Fruit fly (Drosophila melanogaster) whole organism, wandering third instar larva: ENCODE data around the gene CG4332.

Experiments
- Abd-B ChIP-seq: fragments of >200 bp; optimal IDR thresholded peaks from 2 replicates; lab custom pipeline; 2017; ENCODE audit warnings: missing biosample characterization, missing genetic modification characterization
- CG32264 ChIP-seq: fragments of 200-800 bp; sonication (Bioruptor generic); optimal IDR thresholded peaks from 2 replicates; lab custom pipeline; 2016; ENCODE audit warnings: missing biosample characterization, missing genetic modification characterization
- CG9705 ChIP-seq: fragments of 200-800 bp; sonication (Bioruptor generic); optimal IDR thresholded peaks from 2 replicates; lab custom pipeline; 2018; ENCODE audit warnings: missing biosample characterization, mild to moderate bottlenecking, missing genetic modification characterization
- CrebA ChIP-seq: fragments of 200-800 bp; sonication (Bioruptor generic); optimal IDR thresholded peaks from 2 replicates; lab custom pipeline; 2016; ENCODE audit warnings: missing biosample characterization, mild to moderate bottlenecking, missing genetic modification characterization, borderline replicate concordance
- Dfd ChIP-seq: fragments of >200 bp; optimal IDR thresholded peaks from 2 replicates; lab custom pipeline; 2017; ENCODE audit warnings: missing biosample characterization, missing genetic modification characterization
- Dif ChIP-seq: fragments of 200-275, 200-300 bp; sonication (Bioruptor generic); optimal IDR thresholded peaks from 2 replicates; lab custom pipeline; 2018; ENCODE audit warnings: missing biosample characterization, missing genetic modification characterization; ENCODE audit not compliant: partially characterized antibody
- GATAd ChIP-seq: sonication (Bioruptor generic); optimal IDR thresholded peaks from 2 replicates; lab custom pipeline; 2016; ENCODE audit warnings: missing biosample characterization, missing genetic modification characterization
- HLH106 ChIP-seq: fragments of 200-800 bp; optimal IDR thresholded peaks from 3 replicates; lab custom pipeline; 2019; ENCODE audit warnings: missing biosample characterization, mild to moderate bottlenecking, missing genetic modification characterization, moderate library complexity
- Hnf4 ChIP-seq: fragments of 200-800 bp; sonication (Bioruptor generic); optimal IDR thresholded peaks from 2 replicates; lab custom pipeline; 2016; ENCODE audit warnings: missing biosample characterization, mild to moderate bottlenecking, missing genetic modification characterization
- Hr78 ChIP-seq: fragments of >200 bp; optimal IDR thresholded peaks from 2 replicates; lab custom pipeline; 2017; ENCODE audit warnings: missing biosample characterization, missing genetic modification characterization
- Hr83 ChIP-seq: fragments of 200-300 bp; sonication (Bioruptor generic); optimal IDR thresholded peaks from 2 replicates; lab custom pipeline; 2016; ENCODE audit warnings: missing biosample characterization, mild to moderate bottlenecking, missing genetic modification characterization, moderate library complexity; ENCODE audit not compliant: poor library complexity, severe bottlenecking
- Jra ChIP-seq: sonication (Bioruptor generic); optimal IDR thresholded peaks from 2 replicates; lab custom pipeline; 2016; ENCODE audit warnings: missing biosample characterization, missing genetic modification characterization
- Mio ChIP-seq: sonication (Bioruptor generic); optimal IDR thresholded peaks from 2 replicates; lab custom pipeline; 2016; ENCODE audit warnings: missing biosample characterization, missing genetic modification characterization
- Myc ChIP-seq: fragments of >200 bp; optimal IDR thresholded peaks from 2 replicates; lab custom pipeline; 2017
- N ChIP-seq: fragments of >200 bp; optimal IDR thresholded peaks from 2 replicates; lab custom pipeline; 2018; ENCODE audit warnings: missing biosample characterization, missing external identifiers, missing genetic modification characterization
- OdsH ChIP-seq: fragments of 200-800 bp; sonication (Bioruptor generic); optimal IDR thresholded peaks from 2 replicates; lab custom pipeline; 2016; ENCODE audit warnings: missing biosample characterization, mild to moderate bottlenecking, missing genetic modification characterization
- Rel ChIP-seq, 2 experiments: fragments of 200-800 bp; sonication (Bioruptor generic) in 1 of 2; optimal IDR thresholded peaks; 2 replicates in 1 of 2; 3 replicates in 1 of 2; lab custom pipeline; 2016 to 2019; ENCODE audit warnings: mild to moderate bottlenecking in 2 of 2, missing biosample characterization in 2 of 2, missing genetic modification characterization in 2 of 2, moderate library complexity in 1 of 2
- Sp1 ChIP-seq: fragments of 200-800 bp; sonication (Bioruptor generic); optimal IDR thresholded peaks from 3 replicates; lab custom pipeline; 2019; ENCODE audit warnings: missing biosample characterization, mild to moderate bottlenecking, missing genetic modification characterization, moderate library complexity
- Vsx2 ChIP-seq: fragments of 200-300, 225-300 bp; sonication (Bioruptor generic); optimal IDR thresholded peaks from 2 replicates; lab custom pipeline; 2018; ENCODE audit warnings: missing biosample characterization, missing genetic modification characterization; ENCODE audit not compliant: partially characterized antibody
- br ChIP-seq: fragments of 200-800 bp; sonication (Bioruptor generic); optimal IDR thresholded peaks from 2 replicates; lab custom pipeline; 2016; ENCODE audit warnings: missing biosample characterization, missing genetic modification characterization
- brk ChIP-seq: fragments of 200-800 bp; sonication (Bioruptor generic); optimal IDR thresholded peaks from 2 replicates; lab custom pipeline; 2016; ENCODE audit warnings: missing biosample characterization, mild to moderate bottlenecking, missing genetic modification characterization
- dl ChIP-seq, 2 experiments: fragments of 175-275, 200-275 bp in 1 of 2; fragments of 200-275 bp in 1 of 2; sonication (Bioruptor generic); optimal IDR thresholded peaks; lab custom pipeline; 2018; ENCODE audit warnings: mild to moderate bottlenecking in 2 of 2, missing biosample characterization in 2 of 2, missing genetic modification characterization in 2 of 2, moderate library complexity in 2 of 2; ENCODE audit not compliant: partially characterized antibody in 2 of 2, insufficient read depth in 1 of 2
- dmrt93B ChIP-seq: fragments of 200-800 bp; sonication (Bioruptor generic); optimal IDR thresholded peaks from 2 replicates; lab custom pipeline; 2018; ENCODE audit warnings: missing biosample characterization, mild to moderate bottlenecking, missing genetic modification characterization
- dsf ChIP-seq: sonication (Bioruptor generic); optimal IDR thresholded peaks from 2 replicates; lab custom pipeline; 2016; ENCODE audit warnings: missing biosample characterization, missing genetic modification characterization, borderline replicate concordance
- ey ChIP-seq: fragments of 200-800 bp; sonication (Bioruptor generic); optimal IDR thresholded peaks from 2 replicates; lab custom pipeline; 2016; ENCODE audit warnings: missing biosample characterization, missing genetic modification characterization
- foxo ChIP-seq, 2 experiments: fragments of 200-800 bp; sonication (Bioruptor generic); optimal IDR thresholded peaks; 2 replicates in 1 of 2; 3 replicates in 1 of 2; lab custom pipeline; 2016 to 2017; ENCODE audit warnings: missing biosample characterization in 2 of 2, missing genetic modification characterization in 2 of 2
- fru ChIP-seq: fragments of 200-800 bp; sonication (Bioruptor generic); optimal IDR thresholded peaks from 3 replicates; lab custom pipeline; 2016; ENCODE audit warnings: missing biosample characterization, mild to moderate bottlenecking, missing genetic modification characterization
- h ChIP-seq: fragments of 200-800 bp; sonication (Bioruptor generic); optimal IDR thresholded peaks from 3 replicates; lab custom pipeline; 2016; ENCODE audit warnings: missing biosample characterization, mild to moderate bottlenecking, missing genetic modification characterization
- jim ChIP-seq: fragments of 175-275, 200-325 bp; sonication (Bioruptor generic); optimal IDR thresholded peaks from 2 replicates; lab custom pipeline; 2016; ENCODE audit warnings: missing biosample characterization, mild to moderate bottlenecking, missing genetic modification characterization
- lola ChIP-seq: fragments of >200 bp; optimal IDR thresholded peaks from 2 replicates; lab custom pipeline; 2017; ENCODE audit warnings: missing biosample characterization, missing genetic modification characterization
- pan ChIP-seq: fragments of >200 bp; optimal IDR thresholded peaks from 2 replicates; lab custom pipeline; 2017
- psq ChIP-seq: fragments of 200-800 bp; sonication (Bioruptor generic); optimal IDR thresholded peaks from 3 replicates; lab custom pipeline; 2017; ENCODE audit warnings: missing biosample characterization, mild to moderate bottlenecking, missing genetic modification characterization, moderate library complexity
- rgr ChIP-seq: fragments of 200-800 bp; sonication (Bioruptor generic); optimal IDR thresholded peaks from 3 replicates; lab custom pipeline; 2016; ENCODE audit warnings: missing biosample characterization, mild to moderate bottlenecking, missing genetic modification characterization
- sage ChIP-seq: fragments of 200-800 bp; sonication (Bioruptor generic); optimal IDR thresholded peaks from 2 replicates; lab custom pipeline; 2016; ENCODE audit warnings: missing biosample characterization, mild to moderate bottlenecking, missing genetic modification characterization
- sv ChIP-seq: fragments of 200-800 bp; sonication (Bioruptor generic); optimal IDR thresholded peaks from 3 replicates; lab custom pipeline; 2016; ENCODE audit warnings: missing biosample characterization, missing genetic modification characterization
- tai ChIP-seq: sonication (Bioruptor generic); optimal IDR thresholded peaks from 2 replicates; lab custom pipeline; 2016; ENCODE audit warnings: missing biosample characterization, missing genetic modification characterization
- usp ChIP-seq: fragments of >200 bp; optimal IDR thresholded peaks from 2 replicates; lab custom pipeline; 2017; ENCODE audit warnings: missing biosample characterization, missing genetic modification characterization
- woc ChIP-seq: sonication (Bioruptor generic); optimal IDR thresholded peaks from 2 replicates; lab custom pipeline; 2016; ENCODE audit warnings: missing biosample characterization, mild to moderate bottlenecking, missing genetic modification characterization

Gene CG4332

dm6 chrX:13130175-13130822, 24.5 kb upstream of the CG4332 start:
- TF ChIP-seq dsf, result no peak
- peak; percentile 60 for TF ChIP-seq sv (GFP tag; lab: Kevin White, UChicago)
- peak; percentile 34 for TF ChIP-seq h
- TF ChIP-seq CrebA, result no peak
- TF ChIP-seq N (GFP tag; lab: Kevin White, UChicago), result no peak
- TF ChIP-seq fru (GFP tag; lab: Kevin White, UChicago), result peak; percentile 41
- no peak for TF ChIP-seq woc (GFP tag; lab: Kevin White, UChicago)
- TF ChIP-seq CG9705 (GFP tag; lab: Kevin White, UChicago), result no peak
- TF ChIP-seq sage (GFP tag; lab: Kevin White, UChicago), result no peak
- peak; percentile 14 for TF ChIP-seq dmrt93B (GFP tag; lab: Kevin White, UChicago)
- no peak for TF ChIP-seq Hr78
- TF ChIP-seq Mio (GFP tag; lab: Kevin White, UChicago), result no peak
- no peak for TF ChIP-seq Rel (GFP tag; optimal IDR thresholded peaks at IDR 0.05; lab: Kevin White, UChicago)
- TF ChIP-seq Rel (tag; optimal IDR thresholded peaks at IDR 0.05; lab: Kevin White, UChicago), result peak; percentile 2
- no peak for TF ChIP-seq Hnf4
- peak; percentile 20 for TF ChIP-seq OdsH (GFP tag; lab: Kevin White, UChicago)
- TF ChIP-seq Sp1 (GFP tag; lab: Kevin White, UChicago), result peak; percentile 63
- TF ChIP-seq Hr83, result no peak
- no peak for TF ChIP-seq Myc
- peak; percentile 40 for TF ChIP-seq rgr (GFP tag; lab: Kevin White, UChicago)
- peak; percentile 37 for TF ChIP-seq br (GFP tag; lab: Kevin White, UChicago)
- TF ChIP-seq Dif (GFP tag; lab: Kevin White, UChicago), result no peak
- TF ChIP-seq CG32264 (GFP tag; lab: Kevin White, UChicago), result peak; percentile 4
- no peak for TF ChIP-seq lola (GFP tag; lab: Kevin White, UChicago)
- no peak for TF ChIP-seq usp (GFP tag; lab: Kevin White, UChicago)
- TF ChIP-seq jim (GFP tag; lab: Kevin White, UChicago), result no peak
- no peak for TF ChIP-seq GATAd (GFP tag; lab: Kevin White, UChicago)
- TF ChIP-seq psq, result no peak
- TF ChIP-seq tai (GFP tag; lab: Kevin White, UChicago), result peak; percentile 41
- TF ChIP-seq pan (lab: Kevin White, UChicago), result no peak
- no peak for TF ChIP-seq dl (GFP tag; optimal IDR thresholded peaks at IDR 0.05; lab: Kevin White, UChicago; ENCODE audit: insufficient read depth in 1 of 2, partially characterized antibody in 2 of 2)
- peak; percentile 57 for TF ChIP-seq HLH106 (tag; lab: Kevin White, UChicago)
- peak in 1 of 2 experiments; percentile 33 for TF ChIP-seq foxo (GFP tag; optimal IDR thresholded peaks at IDR 0.05; lab: Kevin White, UChicago)
- TF ChIP-seq Jra (GFP tag; lab: Kevin White, UChicago), result no peak
- no peak for TF ChIP-seq brk (GFP tag; lab: Kevin White, UChicago)
- no peak for TF ChIP-seq Dfd (GFP tag; lab: Kevin White, UChicago)
- no peak for TF ChIP-seq Vsx2
- peak; percentile 27 for TF ChIP-seq ey (GFP tag; lab: Kevin White, UChicago)
- TF ChIP-seq Abd-B, result no peak

- TF ChIP-seq Hr83 (peak; percentile 99), Vsx2 (peak; percentile 63), OdsH (GFP tag; lab: Kevin White, UChicago) (peak; percentile 99), lola (GFP tag; lab: Kevin White, UChicago) (no peak), Hr78 (no peak), rgr (GFP tag; lab: Kevin White, UChicago) (peak; percentile 99), foxo (GFP tag; optimal IDR thresholded peaks at IDR 0.05; lab: Kevin White, UChicago) (peak; percentile 97 to 100), woc (GFP tag; lab: Kevin White, UChicago) (peak; percentile 98), Dif (GFP tag; lab: Kevin White, UChicago) (peak; percentile 96), sage (GFP tag; lab: Kevin White, UChicago) (peak; percentile 97), Myc (no peak), br (GFP tag; lab: Kevin White, UChicago) (peak; percentile 99), Abd-B (no peak), pan (lab: Kevin White, UChicago) (no peak), N (GFP tag; lab: Kevin White, UChicago) (no peak), CrebA (peak; percentile 93), usp (GFP tag; lab: Kevin White, UChicago) (no peak), fru (GFP tag; lab: Kevin White, UChicago) (peak; percentile 99), Dfd (GFP tag; lab: Kevin White, UChicago) (peak; percentile 10), brk (GFP tag; lab: Kevin White, UChicago) (peak; percentile 95), Hnf4 (peak; percentile 99), HLH106 (tag; lab: Kevin White, UChicago) (peak; percentile 98), CG9705 (GFP tag; lab: Kevin White, UChicago) (peak; percentile 92), CG32264 (GFP tag; lab: Kevin White, UChicago) (peak; percentile 98), Mio (GFP tag; lab: Kevin White, UChicago) (peak; percentile 94), GATAd (GFP tag; lab: Kevin White, UChicago) (peak; percentile 96), Sp1 (GFP tag; lab: Kevin White, UChicago) (peak; percentile 98), dmrt93B (GFP tag; lab: Kevin White, UChicago) (peak; percentile 98), dl (GFP tag; optimal IDR thresholded peaks at IDR 0.05; lab: Kevin White, UChicago; ENCODE audit: insufficient read depth in 1 of 2, partially characterized antibody in 2 of 2) (peak; percentile 85 to 94), Rel (GFP tag; optimal IDR thresholded peaks at IDR 0.05; lab: Kevin White, UChicago) (peak; percentile 98), Rel (tag; optimal IDR thresholded peaks at IDR 0.05; lab: Kevin White, UChicago) (peak; percentile 94), jim (GFP tag; lab: Kevin White, UChicago) (peak; percentile 95), psq (peak; percentile 98), ey (GFP tag; lab: Kevin White, UChicago) (peak; percentile 99), sv (GFP tag; lab: Kevin White, UChicago) (peak; percentile 99), h (peak; percentile 99), dsf (peak; percentile 92), tai (GFP tag; lab: Kevin White, UChicago) (peak; percentile 98), Jra (GFP tag; lab: Kevin White, UChicago) (peak; percentile 98)
- TF ChIP-seq, all 38 proteins: peak for 31
These were observed 23.6 kb upstream of the CG4332 start for dm6 chrX:13131063-13131773.
